Fruit fly (Drosophila melanogaster) whole organism: ENCODE measurements around the gene CG13982.

Source experiments
- Dll ChIP-seq: fragments of >200 bp; optimal IDR thresholded peaks from 2 replicates; lab custom pipeline; 2017
- EcR ChIP-seq, 2 experiments: fragments of >200 bp; optimal IDR thresholded peaks; 2 replicates each; lab custom pipeline; 2017; ENCODE audit warnings: missing biosample characterization in 2 of 2, missing genetic modification characterization in 2 of 2, missing genetic modification reagents in 2 of 2
- pan ChIP-seq: fragments of >200 bp; optimal IDR thresholded peaks from 2 replicates; lab custom pipeline; 2017
- psq ChIP-seq: fragments of >200 bp; optimal IDR thresholded peaks from 2 replicates; lab custom pipeline; 2017
- usp ChIP-seq: fragments of >200 bp; optimal IDR thresholded peaks from 2 replicates; lab custom pipeline; 2017; ENCODE audit warnings: missing biosample characterization, missing genetic modification characterization, mixed read lengths

DNA sequence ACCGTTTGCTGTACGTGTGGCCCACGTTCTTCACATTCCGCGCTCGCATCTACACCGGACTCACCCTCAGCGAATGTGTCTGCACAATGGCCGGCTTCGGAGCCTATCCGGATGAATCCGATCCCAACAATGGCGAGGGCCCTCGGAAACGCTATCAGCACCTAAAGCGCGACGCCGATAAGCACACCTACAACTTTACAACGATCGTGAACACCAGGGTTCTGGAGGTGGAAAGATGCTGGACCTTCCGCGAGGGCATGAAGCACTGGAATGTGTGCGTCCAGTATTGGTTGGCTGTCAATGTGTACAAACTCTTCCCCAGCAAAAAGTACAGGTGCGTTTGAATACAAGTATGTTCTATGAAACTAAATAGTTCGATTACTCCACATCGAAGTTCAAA is 45.5 kb downstream of the CG13982 start:
- TF ChIP-seq psq (lab: Kevin White, UChicago) = no peak
- no peak for TF ChIP-seq Dll (lab: Kevin White, UChicago)
- TF ChIP-seq usp (GFP tag; lab: Kevin White, UChicago) = no peak
- no peak for TF ChIP-seq pan (lab: Kevin White, UChicago)
- no peak for TF ChIP-seq EcR (GFP tag; optimal IDR thresholded peaks at IDR 0.05; lab: Kevin White, UChicago)
